Fruit fly (Drosophila melanogaster) ovary, adult (tissue): ENCODE results near the gene CG31515.

Experiments
- CG17801 ChIP-seq: fragments of 200-800 bp; optimal IDR thresholded peaks from 2 replicates; lab custom pipeline; 2019; ENCODE audit warnings: missing biosample characterization, mild to moderate bottlenecking, missing genetic modification characterization, moderate library complexity; ENCODE audit not compliant: partially characterized antibody

Gene CG31515

DNA sequence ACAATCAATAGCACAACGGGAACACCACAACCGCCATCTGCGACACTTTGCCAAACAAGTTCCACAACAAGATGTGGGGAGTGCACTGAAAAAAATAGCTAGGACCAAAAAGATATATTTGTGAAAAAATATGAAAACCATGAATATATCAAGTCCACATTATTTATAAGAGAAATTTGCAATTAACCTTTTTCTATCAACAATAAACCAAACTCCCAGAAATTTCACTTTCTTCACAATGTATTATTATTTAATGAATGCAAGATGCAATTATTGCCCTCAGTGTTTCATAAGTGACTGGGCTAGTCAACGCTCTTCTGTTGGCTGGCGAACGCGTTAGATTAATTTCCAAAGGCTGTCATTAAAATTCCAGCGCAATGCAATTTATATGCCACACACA, 7.0 kb upstream of the CG31515 start:
- TF ChIP-seq CG17801 (GFP tag; lab: Kevin White, UChicago): no peak

DNA sequence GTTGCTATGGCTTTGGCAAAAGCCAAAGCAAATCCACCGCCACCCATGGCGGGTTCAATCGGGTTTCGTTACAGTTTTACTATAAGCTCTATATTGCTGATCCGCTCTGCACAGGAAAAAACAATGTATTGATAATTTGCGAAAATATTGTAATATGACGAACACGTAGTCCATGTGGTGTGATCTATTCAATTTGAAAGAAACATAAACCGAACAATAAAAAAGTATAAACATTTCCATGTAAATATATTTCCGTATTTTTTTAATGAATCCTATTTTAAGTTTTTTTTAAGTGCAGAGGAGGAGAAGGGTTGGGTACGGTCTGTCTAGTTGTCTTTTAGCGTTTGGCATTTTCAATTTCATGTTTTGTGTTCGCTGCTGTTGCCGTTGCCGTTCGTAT, 4.8 kb upstream of the CG31515 start:
- no peak for TF ChIP-seq CG17801 (GFP tag; lab: Kevin White, UChicago)

DNA sequence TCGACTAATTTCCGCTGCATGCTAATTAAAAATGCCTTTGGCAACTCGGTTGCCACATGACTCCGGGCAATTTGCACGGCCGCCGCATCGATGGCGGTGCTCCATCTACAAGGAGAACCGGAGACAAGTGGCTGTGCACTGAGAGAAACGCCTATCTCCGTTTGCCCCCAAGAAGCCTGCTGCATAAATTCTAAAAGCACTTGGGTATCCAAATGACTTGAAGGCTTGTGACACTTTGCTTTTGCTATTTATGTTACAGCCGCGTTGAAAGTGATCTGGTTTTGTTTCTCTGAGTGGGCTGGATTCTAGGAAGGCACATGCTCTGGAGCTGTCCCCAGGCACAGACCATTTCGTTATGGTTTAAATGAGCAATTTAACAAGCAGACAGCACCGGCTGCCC, 3.5 kb upstream of the CG31515 start:
- TF ChIP-seq CG17801 (GFP tag; lab: Kevin White, UChicago): no peak

DNA sequence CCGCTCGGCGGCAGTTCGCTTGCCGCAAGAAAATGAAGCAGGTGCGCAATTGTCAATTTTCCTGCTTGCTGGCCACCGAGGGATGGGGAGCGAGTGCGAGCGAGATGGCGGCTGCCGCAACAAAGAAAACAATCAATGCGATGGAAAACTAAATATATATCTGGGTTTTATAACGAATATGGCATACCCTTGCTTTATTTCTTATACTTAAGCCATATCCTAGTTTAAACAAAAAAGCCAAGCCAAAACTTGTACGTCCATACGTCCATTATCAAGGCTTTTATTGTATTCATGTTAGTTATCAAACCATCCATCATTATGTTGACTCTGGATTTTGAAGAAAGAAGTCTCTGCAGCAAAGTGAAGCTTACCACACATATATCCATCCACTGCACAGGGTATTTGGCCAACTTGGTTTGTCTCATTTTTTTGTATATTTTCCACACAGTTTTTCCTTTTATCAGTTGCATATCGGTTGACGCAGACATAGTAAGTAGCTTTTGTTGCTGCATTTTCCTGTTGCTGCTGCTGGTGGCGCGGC, 2.1 kb upstream of the CG31515 start:
- TF ChIP-seq CG17801 (GFP tag; lab: Kevin White, UChicago): no peak

DNA sequence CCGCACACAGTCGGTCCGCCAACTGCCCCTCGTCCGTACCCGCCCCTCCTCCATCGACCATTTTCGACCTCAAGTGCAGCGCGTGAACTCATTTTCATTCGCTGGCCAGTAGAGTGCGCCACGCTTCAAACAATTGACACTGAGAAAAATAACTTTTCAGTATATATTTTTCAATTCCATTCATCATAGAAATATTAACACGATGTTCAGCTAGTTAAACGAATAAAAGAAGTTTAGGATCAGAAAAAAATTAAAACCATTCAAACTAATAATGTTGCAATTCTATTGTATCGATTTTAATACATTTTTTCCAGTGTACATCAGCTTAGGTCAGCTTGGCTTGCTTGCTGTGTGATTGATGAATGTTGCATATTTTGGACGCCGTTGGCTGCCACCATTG, 1.8 kb downstream of the CG31515 start:
- TF ChIP-seq CG17801 (GFP tag; lab: Kevin White, UChicago): no peak

DNA sequence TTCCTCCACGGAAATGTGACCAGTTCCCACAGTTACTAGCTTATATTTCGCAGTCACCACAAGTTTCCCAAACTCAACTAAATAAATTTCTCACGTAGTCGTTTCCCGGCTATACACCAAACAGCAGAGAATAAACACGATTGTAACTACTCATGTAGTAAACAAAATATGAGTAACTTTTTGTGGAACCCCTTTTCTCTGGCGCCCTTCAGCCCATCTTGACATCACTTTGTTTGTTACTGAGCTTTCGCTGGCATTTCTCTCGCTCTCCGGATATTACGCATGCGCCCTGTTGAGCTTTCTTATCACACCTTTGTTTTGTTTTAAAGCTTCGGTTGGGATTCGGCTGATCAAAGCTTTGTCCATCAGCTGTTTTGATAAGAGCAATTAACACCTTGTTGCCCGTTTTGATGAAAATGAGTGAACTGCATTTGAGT, 2.7 kb downstream of the CG31515 start:
- TF ChIP-seq CG17801 (GFP tag; lab: Kevin White, UChicago): peak; percentile 6

DNA sequence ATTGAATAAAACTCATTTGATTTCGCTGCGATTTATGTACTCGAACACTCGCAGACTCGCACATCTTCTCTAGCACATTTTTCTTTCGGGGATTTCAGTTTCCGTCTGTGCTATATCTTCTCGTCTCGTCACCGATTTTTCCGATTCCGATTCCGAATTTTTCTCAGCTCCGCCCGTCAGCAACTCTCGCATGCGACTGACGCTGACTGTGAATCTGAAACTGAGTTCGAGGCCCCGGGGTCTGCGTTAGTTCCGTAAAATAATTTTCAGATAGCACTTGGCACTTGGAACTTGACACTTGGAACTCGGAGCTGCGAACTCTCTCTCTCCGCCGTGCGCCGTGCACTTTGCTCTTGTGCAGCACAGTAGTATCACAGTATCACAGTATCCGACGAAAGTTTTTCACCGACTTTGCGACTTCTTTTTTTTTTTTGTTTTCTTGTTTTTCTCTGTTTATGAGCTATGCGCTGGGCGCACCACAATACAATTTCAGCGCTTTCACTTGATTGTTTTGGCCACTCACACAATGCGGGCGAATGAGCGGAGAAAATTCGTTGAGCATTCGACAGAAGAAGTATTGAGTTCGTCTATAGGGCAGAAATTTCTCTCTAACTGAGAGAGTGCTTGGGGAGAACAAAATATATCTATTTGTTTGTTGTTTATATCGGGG, 4.0 kb downstream of the CG31515 start, which contains the start of gene CG4393:
CG4393 (minus strand) TSS at position 187 of the 670 bp plus-strand sequence.
- TF ChIP-seq CG17801 (GFP tag; lab: Kevin White, UChicago): peak; percentile 49

DNA sequence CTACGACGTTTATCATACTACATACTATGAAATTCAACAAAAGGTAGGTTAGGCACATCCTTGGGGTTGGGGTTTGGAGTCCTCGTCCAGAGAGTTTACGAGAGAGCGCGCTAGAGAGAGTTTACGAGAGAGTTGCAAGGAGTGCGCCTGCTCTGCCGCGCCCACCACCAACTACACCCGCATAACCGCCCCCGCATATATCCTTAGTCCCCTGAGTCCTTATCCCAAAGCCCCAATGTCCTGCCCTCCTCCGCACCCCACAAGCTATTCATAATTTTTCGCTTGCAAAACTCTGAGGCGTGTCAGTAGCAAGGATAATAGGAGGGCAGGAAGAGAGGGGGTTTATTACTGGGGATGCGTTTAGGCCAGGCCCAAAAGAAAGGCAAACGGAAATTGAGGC, 5.0 kb downstream of the CG31515 start:
- TF ChIP-seq CG17801 (GFP tag; lab: Kevin White, UChicago): no peak

DNA sequence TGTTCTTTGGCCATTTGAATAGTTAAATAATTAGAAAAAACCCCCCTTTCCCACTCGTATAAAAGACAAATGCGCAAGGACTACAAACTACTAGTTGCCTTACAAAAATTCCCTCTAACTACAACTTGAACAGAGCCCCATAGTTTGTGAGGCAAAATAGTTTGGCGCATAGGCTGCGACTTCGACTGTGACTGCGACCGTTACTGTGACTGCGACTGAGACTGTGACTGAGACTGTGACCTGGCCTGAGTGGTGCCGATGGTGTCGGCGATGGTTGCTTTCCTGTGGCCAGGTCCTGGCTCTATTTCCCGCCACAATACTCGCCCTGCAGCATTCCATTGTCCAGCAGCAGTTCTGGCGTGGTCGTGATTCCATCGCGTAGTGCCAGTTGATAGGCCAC, 11.4 kb downstream of the CG31515 start:
- no peak for TF ChIP-seq CG17801 (GFP tag; lab: Kevin White, UChicago)

DNA sequence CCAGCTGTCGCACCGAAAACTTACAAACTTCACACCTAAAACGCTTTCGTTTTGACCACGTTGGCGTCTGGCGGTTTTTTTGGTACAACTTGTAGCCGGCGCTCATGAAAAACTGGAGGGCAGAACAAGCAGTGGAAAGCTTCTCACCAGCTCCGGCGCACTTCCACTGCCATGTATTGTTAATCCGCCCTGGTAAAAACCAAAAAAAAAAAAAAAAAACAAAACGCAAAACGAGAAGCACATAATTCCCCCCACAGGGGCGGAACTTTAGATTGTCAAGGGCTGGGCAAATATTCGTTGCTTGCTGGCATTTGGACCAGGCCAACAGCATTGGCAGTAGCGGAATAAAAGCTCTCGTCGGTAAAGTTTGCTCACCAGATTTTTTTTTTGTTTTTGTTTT, 14.4 kb downstream of the CG31515 start:
- TF ChIP-seq CG17801 (GFP tag; lab: Kevin White, UChicago): peak; percentile 88

DNA sequence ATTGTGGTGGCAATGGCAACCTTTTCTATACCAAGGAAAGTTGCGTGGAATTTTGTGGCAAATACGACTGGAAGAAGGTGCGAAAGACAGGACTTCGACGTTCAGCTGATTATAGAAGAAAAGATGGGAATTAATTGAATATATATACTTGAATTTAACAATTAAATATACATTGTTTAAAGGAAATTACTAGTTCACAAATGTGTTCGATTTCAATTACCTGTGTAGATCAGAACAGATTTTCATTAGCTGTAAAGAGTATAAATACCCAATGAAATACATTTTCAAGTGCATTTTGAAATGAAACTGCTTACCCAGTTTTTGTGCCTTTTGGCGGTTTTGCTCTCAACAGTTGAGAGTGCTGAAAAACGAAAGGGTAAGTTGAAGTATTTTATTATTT, 15.3 kb downstream of the CG31515 start, which contains the start of gene CG42828:
CG42828 (plus strand) TSS at position 301 of the 400 bp plus-strand sequence.
- no peak for TF ChIP-seq CG17801 (GFP tag; lab: Kevin White, UChicago)

DNA sequence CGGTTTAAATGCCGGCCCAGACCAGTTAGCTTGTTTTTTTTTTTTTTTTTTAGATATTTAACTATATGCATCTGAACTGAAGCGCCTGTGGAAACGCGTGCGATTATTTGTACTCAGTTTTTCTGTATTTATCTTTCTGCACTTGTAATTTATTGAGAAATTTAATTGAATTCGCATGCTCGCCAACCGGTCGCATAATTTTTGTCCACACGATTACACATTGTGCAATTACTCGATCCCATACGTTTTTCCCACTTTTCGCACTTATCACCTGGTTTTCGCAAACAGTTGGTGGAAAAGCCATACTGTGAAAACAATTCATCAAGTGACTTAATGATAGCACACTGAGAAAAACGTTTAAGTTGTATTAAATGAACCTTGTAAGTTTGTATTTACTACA, 16.1 kb downstream of the CG31515 start, which contains the start of gene CG42827:
CG42827 (plus strand) TSS at position 301 of the 400 bp plus-strand sequence.
- no peak for TF ChIP-seq CG17801 (GFP tag; lab: Kevin White, UChicago)

DNA sequence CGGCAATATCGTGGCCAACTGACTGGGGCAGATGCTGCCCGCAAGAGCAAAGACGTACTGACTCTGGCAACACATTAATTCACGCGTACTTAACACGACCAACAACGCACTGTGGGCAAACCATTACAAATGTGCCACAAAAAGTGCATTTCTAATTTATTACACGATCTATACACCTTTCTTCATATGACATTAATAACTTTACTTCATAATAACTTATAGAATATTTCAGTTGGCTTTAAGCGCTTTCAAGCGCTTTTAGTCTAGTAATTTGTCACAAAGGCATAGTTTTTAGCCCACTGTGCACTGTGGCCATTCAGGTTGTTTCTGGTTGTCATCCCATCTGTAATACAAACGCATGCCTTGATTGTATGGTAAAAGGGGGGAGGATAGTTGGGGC, 20.5 kb downstream of the CG31515 start:
- TF ChIP-seq CG17801 (GFP tag; lab: Kevin White, UChicago): no peak

DNA sequence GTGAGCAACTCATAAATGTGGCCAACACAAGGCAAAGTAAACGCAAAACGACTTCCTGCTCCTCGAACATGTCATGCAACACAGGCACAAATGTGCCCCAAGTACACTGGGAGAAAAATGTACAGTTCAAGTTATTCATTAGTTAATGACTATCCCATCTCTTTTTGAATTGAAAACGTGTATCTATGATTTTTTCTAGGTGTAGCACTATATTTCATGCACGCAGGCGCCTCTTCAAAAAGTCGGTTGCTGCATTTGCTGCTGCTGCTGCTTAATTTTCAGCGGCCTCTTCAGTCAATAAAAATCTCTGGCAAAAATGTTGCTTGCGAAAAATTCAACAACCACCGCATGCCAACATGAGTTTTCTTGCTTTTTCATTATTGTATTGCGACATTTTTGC, 21.2 kb downstream of the CG31515 start:
- TF ChIP-seq CG17801 (GFP tag; lab: Kevin White, UChicago): no peak

DNA sequence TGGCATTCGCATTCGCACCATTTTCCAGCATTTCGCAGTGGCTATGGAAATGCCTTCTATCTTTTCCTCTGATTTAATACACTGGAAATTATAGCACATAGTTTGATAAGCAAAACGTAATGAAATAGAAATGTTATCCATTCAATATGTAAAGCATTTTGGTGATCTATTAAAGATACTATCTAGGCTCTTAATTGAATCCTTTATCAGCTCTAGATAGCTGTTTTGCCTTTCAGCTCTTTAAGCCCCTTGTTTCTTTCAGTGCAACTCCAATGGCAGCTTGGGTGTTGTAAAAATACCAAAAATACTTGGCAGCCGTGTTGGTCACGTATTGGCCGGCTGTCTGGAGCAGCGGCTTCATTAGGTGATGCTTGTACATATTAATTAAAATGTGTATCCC, 23.7 kb downstream of the CG31515 start:
- TF ChIP-seq CG17801 (GFP tag; lab: Kevin White, UChicago): no peak

DNA sequence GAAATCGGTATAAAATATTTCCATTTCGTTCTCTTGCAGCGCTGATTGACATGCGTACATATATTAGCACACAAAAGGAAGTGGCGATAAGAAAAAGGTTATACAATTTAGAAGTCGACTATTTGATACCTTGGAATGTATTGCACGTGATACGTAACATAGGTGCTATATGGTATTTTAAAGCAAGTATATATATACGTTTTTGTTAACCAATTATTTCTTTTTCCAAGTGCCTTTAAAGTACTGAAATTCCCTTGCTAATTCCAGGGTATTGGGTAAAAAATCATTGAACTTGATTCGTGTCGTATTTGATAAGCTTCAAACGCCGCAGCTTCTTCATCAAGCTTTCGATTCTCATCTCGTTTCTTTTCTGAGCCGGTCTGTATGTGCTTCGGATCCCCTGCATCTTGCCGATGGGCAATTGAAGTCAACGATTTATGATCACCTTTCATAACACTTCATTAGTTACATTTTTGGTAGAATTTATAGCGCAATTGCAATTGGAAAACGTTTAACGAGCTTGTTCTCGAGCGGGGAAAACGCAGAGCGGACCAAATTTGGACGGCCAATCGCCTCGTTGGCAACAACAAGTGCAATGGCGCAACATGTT, 25.1 kb downstream of the CG31515 start, which contains the start of gene CG4408:
CG4408 (minus strand) TSS at position 60 of the 610 bp plus-strand sequence.
- peak; percentile 88 for TF ChIP-seq CG17801 (GFP tag; lab: Kevin White, UChicago)
